Fruit fly (Drosophila melanogaster) whole organism, embryonic: ENCODE data around the gene CG4594.

Source experiments
- CG11560 ChIP-seq: fragments of 200-800 bp; sonication (Bioruptor generic); IDR thresholded peaks from 3 replicates; pipeline ENCODE4 v1.3.6; 2022; ENCODE audit warnings: missing biosample characterization, missing genetic modification characterization
- CG12104 ChIP-seq: fragments of 200-800 bp; sonication (Bioruptor generic); optimal IDR thresholded peaks from 3 replicates; lab custom pipeline; 2016; ENCODE audit warnings: missing biosample characterization, missing genetic modification characterization
- CG13424 ChIP-seq: fragments of 200-800 bp; sonication (Bioruptor generic); optimal IDR thresholded peaks from 2 replicates; lab custom pipeline; 2019; ENCODE audit warnings: missing biosample characterization, mild to moderate bottlenecking, missing genetic modification characterization, moderate library complexity
- CG1602 ChIP-seq: fragments of 200-800 bp; sonication (Bioruptor generic); optimal IDR thresholded peaks from 3 replicates; lab custom pipeline; 2016; ENCODE audit warnings: missing biosample characterization, missing genetic modification characterization
- CG9609 ChIP-seq: fragments of 200-800 bp; sonication (Bioruptor generic); optimal IDR thresholded peaks from 3 replicates; lab custom pipeline; 2016; ENCODE audit warnings: missing biosample characterization, missing genetic modification characterization
- Dref ChIP-seq: fragments of 200-800 bp; sonication (Bioruptor generic); IDR thresholded peaks from 2 replicates; pipeline ENCODE4 v1.3.6; 2022; ENCODE audit warnings: missing biosample characterization, missing genetic modification characterization
- H2.0 ChIP-seq: fragments of 200-800 bp; sonication (Bioruptor generic); IDR thresholded peaks from 2 replicates; pipeline ENCODE4 v1.3.6; 2022; ENCODE audit warnings: missing biosample characterization, missing genetic modification characterization
- Lpt ChIP-seq: fragments of >200 bp; optimal IDR thresholded peaks from 2 replicates; lab custom pipeline; 2018; ENCODE audit warnings: missing biosample characterization, missing genetic modification characterization
- Ptx1 ChIP-seq: fragments of 200-800 bp; sonication (Bioruptor generic); IDR thresholded peaks from 2 replicates; pipeline ENCODE4 v1.3.6; 2022; ENCODE audit warnings: missing biosample characterization, missing genetic modification characterization
- Rx ChIP-seq: fragments of 200-800 bp; sonication (Bioruptor generic); IDR thresholded peaks from 2 replicates; pipeline ENCODE4 v1.3.6; 2022; ENCODE audit warnings: missing biosample characterization, missing genetic modification characterization
- dan ChIP-seq: fragments of 200-800 bp; sonication (Bioruptor generic); IDR thresholded peaks from 2 replicates; pipeline ENCODE4 v1.3.6; 2022; ENCODE audit warnings: missing biosample characterization, missing genetic modification characterization
- fu2 ChIP-seq: fragments of 200-800 bp; sonication (Bioruptor generic); optimal IDR thresholded peaks from 2 replicates; lab custom pipeline; 2016; ENCODE audit warnings: missing biosample characterization, missing genetic modification characterization
- tll ChIP-seq, 2 experiments: fragments of 200-800 bp in 1 of 2; fragments of >200 bp in 1 of 2; sonication (Bioruptor generic) in 1 of 2; optimal IDR thresholded peaks; 2 replicates each; lab custom pipeline; 2017 to 2019; ENCODE audit warnings: missing biosample characterization in 2 of 2, missing genetic modification characterization in 2 of 2, mild to moderate bottlenecking in 1 of 2, moderate library complexity in 1 of 2

- TF ChIP-seq CG13424 (tag; lab: Kevin White, UChicago) (no peak), CG12104 (GFP tag; lab: Kevin White, UChicago) (no peak), CG1602 (GFP tag; lab: Kevin White, UChicago) (no peak), dan (GFP tag; lab: Robert Waterston, UW) (no peak), Dref (GFP tag; lab: Robert Waterston, UW) (peak; percentile 56), Rx (GFP tag; lab: Robert Waterston, UW) (no peak), H2.0 (no peak), CG11560 (tag; lab: Robert Waterston, UW) (no peak), Lpt (GFP tag; lab: Kevin White, UChicago) (no peak), tll (GFP tag; optimal IDR thresholded peaks at IDR 0.05; lab: Kevin White, UChicago) (no peak), Ptx1 (no peak), fu2 (GFP tag; lab: Kevin White, UChicago) (no peak), CG9609 (GFP tag; lab: Kevin White, UChicago) (no peak)
Measured at dm6 chr2L:9912570-9913260, 7.2 kb upstream of the CG4594 start, which contains the start of the genes Etl1 and Srp54.
